Worm (Caenorhabditis elegans) whole organism, L4/young adult: ENCODE data around the gene C54C6.11.

Experiments
- W03F9.2 ChIP-seq: fragments of 150-350 bp; optimal IDR thresholded peaks from 2 replicates; lab custom pipeline; 2014; ENCODE audit warnings: missing biosample characterization, missing genetic modification characterization
- dao-5 ChIP-seq: sonication (generic microtip); optimal IDR thresholded peaks from 2 replicates; lab custom pipeline; 2016; ENCODE audit warnings: missing genotype, missing genetic modification characterization, moderate library complexity, missing compliant biosample characterization
- him-1 ChIP-seq: sonication (generic microtip); optimal IDR thresholded peaks from 2 replicates; lab custom pipeline; 2016; ENCODE audit warnings: missing genotype, missing genetic modification reagents, missing genetic modification characterization, missing compliant biosample characterization

DNA sequence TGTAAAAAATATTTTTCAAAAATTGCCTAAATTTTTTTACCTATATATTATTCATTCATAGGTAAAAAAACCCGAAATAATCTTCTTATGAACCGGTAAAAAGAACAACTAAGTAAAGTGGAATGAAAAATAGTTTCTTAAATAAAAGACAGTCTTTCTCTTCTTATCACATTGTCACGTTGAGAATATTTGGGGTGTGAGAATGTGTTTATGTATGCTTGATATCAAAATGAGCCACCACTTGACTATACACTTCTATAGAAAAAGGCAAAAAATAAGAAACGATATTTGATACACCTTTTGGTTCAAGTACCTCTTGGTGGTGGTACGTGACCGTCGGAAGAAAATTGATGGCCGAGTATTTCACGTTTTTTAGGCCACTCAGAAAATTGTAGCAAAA lies 28.6 kb upstream of the C54C6.11 start, which contains the start of gene hmit-1.3:
- TF ChIP-seq dao-5 (tag; lab: Kevin White, UChicago) (no peak), him-1 (tag; lab: Kevin White, UChicago) (no peak), W03F9.2 (tag; lab: Kevin White, UChicago) (no peak)
